Worm (Caenorhabditis elegans): ENCODE results near the gene srd-41.
A peak's percentile ranks its signal among the peaks of the same experiment; 100 is the strongest.

The srd-41 gene

DNA sequence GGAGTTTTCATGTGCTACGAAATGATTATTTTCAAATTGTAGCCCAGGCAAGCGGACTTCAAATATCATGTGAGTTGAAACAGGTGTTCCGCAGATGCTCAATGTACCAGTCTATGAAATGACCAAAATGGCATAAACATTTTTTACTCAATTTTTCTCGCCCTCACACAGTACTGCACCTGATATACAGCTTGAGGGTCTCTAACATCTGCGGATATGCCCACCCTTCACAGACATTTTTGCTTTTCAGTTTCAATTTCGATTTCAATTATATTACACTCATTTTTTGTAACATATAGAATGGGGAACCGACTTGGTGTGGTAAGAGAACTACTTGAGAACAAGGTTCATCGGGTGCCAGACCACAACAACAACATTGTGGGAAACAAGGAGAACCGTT, 20.2 kb downstream of the srd-41 start, which contains the start of gene F42F12.11:
F42F12.11 (plus strand) TSS at position 301 of the 400 bp plus-strand sequence.
- TF ChIP-seq W03F9.2 (tag; optimal IDR thresholded peaks at IDR 0.05) (no peak), dao-5 (tag; optimal IDR thresholded peaks at IDR 0.05) (no peak), him-1 (tag; optimal IDR thresholded peaks at IDR 0.05) (no peak)

DNA sequence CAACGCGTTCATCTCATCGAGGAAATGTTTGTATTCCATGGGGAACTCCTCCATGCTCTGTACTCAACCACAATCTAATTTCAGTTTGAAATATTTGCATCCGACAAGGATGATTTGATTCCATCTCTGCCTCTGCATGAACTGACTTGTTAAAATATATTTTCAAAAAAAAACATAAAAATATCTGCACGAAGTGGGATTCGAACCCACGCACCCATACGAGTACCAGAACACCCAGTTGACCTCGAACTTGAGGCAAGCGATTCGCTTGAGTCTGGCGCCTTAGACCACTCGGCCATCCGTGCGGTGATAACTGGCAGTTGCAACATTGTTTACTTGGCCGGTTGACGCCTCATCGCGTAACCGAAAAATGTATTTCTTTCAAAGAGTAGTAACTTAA, 21.3 kb downstream of the srd-41 start:
- TF ChIP-seq W03F9.2 (tag; optimal IDR thresholded peaks at IDR 0.05): peak; percentile 28
- TF ChIP-seq him-1 (tag; optimal IDR thresholded peaks at IDR 0.05): no peak
- TF ChIP-seq dao-5 (tag; optimal IDR thresholded peaks at IDR 0.05): peak; percentile 51

DNA sequence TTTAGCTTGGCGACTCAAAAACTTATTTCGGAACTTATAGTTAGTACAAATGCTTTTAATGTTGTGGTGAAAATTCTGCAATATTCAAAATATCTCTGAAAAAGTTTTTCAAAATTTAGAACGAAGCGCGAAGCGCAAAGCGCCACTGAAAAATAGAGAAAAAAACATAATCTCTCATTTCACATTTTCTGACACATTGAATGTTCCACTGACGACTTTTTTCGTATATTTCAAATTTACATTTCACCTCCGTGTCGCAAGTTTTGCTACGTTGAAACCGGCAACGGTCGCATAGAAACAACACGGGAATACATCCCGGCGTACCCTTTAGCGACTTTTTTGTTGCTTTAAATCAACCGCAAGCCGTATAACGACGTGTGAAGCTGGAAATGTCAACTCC, 21.8 kb downstream of the srd-41 start, which contains the start of gene F42F12.14:
F42F12.14 (plus strand) TSS at position 301 of the 400 bp plus-strand sequence.
- TF ChIP-seq him-1 (tag; optimal IDR thresholded peaks at IDR 0.05): no peak
- no peak for TF ChIP-seq W03F9.2 (tag; optimal IDR thresholded peaks at IDR 0.05)
- no peak for TF ChIP-seq dao-5 (tag; optimal IDR thresholded peaks at IDR 0.05)

DNA sequence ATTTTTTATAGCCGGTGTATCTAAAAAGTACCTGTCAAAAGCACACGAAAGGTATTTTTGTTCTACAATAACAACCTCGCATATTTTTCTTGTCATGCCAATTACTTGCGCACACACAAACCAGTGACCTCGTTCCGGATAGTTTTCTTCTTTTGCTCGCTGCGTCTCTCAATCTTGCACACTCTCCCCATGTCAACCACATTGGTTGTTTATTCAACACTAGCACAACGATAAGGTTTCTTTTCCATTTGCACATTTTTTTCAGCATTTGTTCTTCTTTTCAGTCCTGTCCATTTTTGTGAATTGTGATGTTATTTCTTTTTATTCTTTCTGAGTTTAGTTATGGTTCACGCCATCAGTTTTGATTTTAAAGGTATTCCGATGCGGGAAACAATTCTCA, 23.7 kb downstream of the srd-41 start, which contains the start of gene F42F12.3:
F42F12.3 (plus strand) TSS at position 372 of the 400 bp plus-strand sequence.
- TF ChIP-seq dao-5 (tag; optimal IDR thresholded peaks at IDR 0.05): no peak
- no peak for TF ChIP-seq him-1 (tag; optimal IDR thresholded peaks at IDR 0.05)
- no peak for TF ChIP-seq W03F9.2 (tag; optimal IDR thresholded peaks at IDR 0.05)

DNA sequence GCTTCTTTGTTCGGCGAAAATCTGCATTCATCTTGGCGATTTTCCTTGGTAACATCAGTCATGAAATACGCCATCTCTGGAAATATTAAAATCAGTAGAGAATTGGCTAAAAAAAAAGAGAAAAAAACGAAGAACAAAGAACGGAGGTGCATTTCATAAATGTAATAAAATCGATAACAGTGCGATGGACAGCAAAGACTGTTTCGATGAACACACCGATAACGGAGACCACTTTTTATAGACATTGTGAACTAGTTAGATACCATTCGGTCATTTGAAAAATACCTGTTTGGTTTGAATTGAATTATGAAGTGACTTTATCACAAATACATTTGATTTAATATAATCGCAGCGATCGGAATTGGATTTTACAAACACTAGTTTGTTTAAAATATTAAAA, 26.3 kb downstream of the srd-41 start, which contains the start of gene F42F12.4:
F42F12.4 (minus strand) TSS at position 76 of the 400 bp plus-strand sequence.
- TF ChIP-seq him-1 (tag; optimal IDR thresholded peaks at IDR 0.05) (no peak), W03F9.2 (tag; optimal IDR thresholded peaks at IDR 0.05) (no peak), dao-5 (tag; optimal IDR thresholded peaks at IDR 0.05) (no peak)

DNA sequence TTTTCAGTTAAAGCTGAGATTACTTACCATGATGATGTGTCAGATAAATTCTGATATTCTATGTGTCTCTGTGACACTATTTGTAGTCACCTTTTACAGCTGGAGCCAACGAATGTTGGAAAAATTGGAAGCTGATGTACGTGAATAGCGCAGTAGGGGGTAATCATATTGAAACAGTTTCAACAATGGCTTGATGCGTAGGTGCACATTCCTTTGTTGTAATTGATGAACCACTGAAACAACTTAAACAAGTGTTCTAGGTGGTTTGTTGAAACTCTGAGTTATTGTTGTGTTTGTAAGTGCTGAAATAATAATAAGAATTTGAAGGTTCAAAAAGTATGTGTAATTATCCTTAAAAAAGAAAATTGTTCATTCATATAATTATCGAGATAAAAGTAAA, 30.1 kb downstream of the srd-41 start, which contains the start of gene nspc-12:
nspc-12 (minus strand) TSS at position 101 of the 400 bp plus-strand sequence.
- TF ChIP-seq him-1 (tag; optimal IDR thresholded peaks at IDR 0.05): no peak
- TF ChIP-seq W03F9.2 (tag; optimal IDR thresholded peaks at IDR 0.05): no peak
- TF ChIP-seq dao-5 (tag; optimal IDR thresholded peaks at IDR 0.05): no peak

DNA sequence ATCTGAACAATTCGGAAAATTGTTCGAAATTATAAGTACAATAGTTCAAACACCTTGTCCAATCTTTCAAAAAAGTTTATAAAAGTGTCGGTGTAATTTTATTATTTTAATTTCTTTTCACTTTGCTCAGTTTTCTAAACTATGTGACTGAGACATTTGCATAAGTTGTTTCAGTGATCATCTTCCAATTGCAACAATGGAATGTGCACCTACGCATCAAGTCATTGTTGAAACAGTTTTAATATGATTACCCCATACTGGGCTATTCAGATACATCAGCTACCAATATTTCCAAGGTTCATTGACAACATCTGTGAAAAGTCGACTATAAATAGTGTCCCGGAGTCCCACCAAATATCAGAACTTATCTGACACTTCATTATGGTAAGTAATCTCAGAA, 30.6 kb downstream of the srd-41 start, which contains the start of gene nspc-13:
nspc-13 (plus strand) TSS at position 301 of the 400 bp plus-strand sequence.
- TF ChIP-seq him-1 (tag; optimal IDR thresholded peaks at IDR 0.05) (no peak), W03F9.2 (tag; optimal IDR thresholded peaks at IDR 0.05) (no peak), dao-5 (tag; optimal IDR thresholded peaks at IDR 0.05) (no peak)

DNA sequence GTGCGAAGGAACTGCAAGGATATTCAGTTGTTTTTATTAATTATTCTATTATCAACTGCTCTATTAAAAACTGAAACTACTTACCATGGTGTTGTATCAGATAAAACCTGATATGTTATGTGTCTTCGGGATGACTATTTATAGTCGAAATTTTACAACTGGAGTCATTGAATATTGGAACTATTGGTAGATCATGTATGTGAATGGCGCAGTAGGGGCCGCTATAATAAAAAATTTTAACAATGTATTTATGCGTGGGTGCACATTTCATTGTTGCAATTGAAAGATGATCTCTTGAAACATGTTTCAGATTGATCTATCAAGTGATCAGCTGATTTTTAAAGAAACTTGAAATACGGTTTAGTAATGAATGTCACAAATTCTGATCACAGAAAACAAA, 32.4 kb downstream of the srd-41 start, which contains the start of gene nspc-14:
nspc-14 (minus strand) TSS at position 101 of the 400 bp plus-strand sequence.
- no peak for TF ChIP-seq dao-5 (tag; optimal IDR thresholded peaks at IDR 0.05)
- TF ChIP-seq W03F9.2 (tag; optimal IDR thresholded peaks at IDR 0.05): no peak
- TF ChIP-seq him-1 (tag; optimal IDR thresholded peaks at IDR 0.05): no peak

DNA sequence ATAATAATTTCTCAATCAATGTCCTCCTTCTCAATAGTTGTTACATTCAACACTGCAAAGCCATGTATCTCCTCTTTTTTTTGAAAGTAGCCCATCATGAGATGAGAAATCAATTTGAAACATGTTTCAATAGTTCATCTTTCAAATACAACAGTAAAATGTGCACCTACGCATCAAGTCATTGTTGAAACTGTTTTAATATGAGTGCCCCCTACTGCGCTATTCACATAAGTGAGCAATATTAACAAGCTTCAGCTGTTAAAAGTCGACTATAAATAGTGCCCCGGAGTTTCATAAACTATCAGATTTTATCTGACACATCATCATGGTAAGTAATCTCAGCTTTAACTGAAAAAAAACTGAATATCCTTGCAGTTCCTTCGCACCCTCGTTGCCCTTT, 33.9 kb downstream of the srd-41 start, which contains the start of the genes nspc-15 and F19H6.6:
nspc-15 (plus strand) TSS at position 301 of the 400 bp plus-strand sequence.
F19H6.6 (plus strand) TSS at position 384 of the 400 bp plus-strand sequence.
- TF ChIP-seq W03F9.2 (tag; optimal IDR thresholded peaks at IDR 0.05): no peak
- TF ChIP-seq him-1 (tag; optimal IDR thresholded peaks at IDR 0.05): no peak
- no peak for TF ChIP-seq dao-5 (tag; optimal IDR thresholded peaks at IDR 0.05)

DNA sequence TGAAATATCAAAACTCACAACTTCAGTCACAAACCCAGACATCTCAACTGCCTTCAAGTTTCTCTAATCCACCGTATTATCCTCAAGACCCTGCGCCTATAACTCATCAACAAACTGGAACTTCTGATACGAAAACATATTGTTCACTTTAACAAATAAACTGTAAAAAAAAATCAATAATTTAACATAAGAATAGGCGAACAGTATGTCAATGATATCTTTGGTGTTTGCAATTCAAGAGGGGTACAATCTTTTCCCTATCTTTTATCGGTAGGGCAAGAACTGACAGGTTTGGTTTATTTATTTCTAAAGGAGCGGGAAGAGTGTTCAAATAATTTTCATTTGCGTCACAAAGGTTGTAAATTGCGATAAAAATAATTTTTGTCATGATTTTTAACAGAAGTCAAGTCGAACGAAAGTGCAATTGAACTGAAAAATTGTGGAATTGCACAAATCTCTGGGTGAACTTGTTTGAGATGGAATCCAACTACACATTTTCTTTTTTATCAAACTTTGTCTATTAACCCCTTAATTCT, 36.5 kb downstream of the srd-41 start:
- peak; percentile 99 for TF ChIP-seq W03F9.2 (tag; optimal IDR thresholded peaks at IDR 0.05)
- peak; percentile 76 for TF ChIP-seq dao-5 (tag; optimal IDR thresholded peaks at IDR 0.05)
- peak; percentile 99 for TF ChIP-seq him-1 (tag; optimal IDR thresholded peaks at IDR 0.05)

DNA sequence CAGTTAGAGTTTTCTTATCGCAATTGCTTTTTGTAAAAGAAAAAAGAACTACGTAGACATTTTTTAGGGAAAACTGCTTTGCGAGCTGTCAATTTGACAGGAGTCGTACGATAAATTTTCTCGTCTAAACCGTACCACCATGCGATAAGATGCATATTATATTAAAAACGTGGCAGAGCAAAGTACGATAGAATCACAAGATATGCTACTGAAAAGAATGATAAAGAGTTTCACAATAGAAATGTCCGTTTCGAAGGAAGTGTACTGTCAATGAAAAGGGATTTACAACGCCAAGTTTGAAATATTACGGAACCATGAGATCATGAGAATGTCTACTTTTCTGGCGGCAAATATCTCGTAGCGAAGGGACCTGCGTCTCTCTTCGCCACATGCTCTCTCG, 38.3 kb downstream of the srd-41 start, which contains the start of gene F19H6.5:
F19H6.5 (minus strand) TSS at position 101 of the 400 bp plus-strand sequence.
- no peak for TF ChIP-seq W03F9.2 (tag; optimal IDR thresholded peaks at IDR 0.05)
- no peak for TF ChIP-seq dao-5 (tag; optimal IDR thresholded peaks at IDR 0.05)
- TF ChIP-seq him-1 (tag; optimal IDR thresholded peaks at IDR 0.05): no peak

DNA sequence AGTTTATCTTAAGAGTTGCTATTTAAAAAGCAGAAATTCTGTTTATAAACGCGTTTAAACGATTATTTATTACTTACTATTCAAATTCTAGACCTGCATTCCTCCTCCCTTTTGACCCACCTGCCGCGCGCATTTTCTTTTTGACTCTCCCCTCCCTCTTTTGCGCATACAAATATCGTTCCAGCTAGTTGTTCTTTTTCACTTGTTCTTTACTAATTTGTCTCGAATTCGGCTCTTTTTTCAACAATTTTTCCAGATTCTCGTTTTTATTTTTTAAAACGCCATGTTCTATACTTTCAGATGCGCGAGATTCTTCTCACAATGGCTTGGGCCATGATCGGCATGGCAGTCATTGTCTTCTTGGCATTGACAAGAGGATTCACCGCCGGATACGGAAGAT, 38.9 kb downstream of the srd-41 start, which contains the start of gene F19H6.4:
F19H6.4 (plus strand) TSS at position 301 of the 400 bp plus-strand sequence.
- no peak for TF ChIP-seq W03F9.2 (tag; optimal IDR thresholded peaks at IDR 0.05)
- no peak for TF ChIP-seq dao-5 (tag; optimal IDR thresholded peaks at IDR 0.05)
- TF ChIP-seq him-1 (tag; optimal IDR thresholded peaks at IDR 0.05): no peak

DNA sequence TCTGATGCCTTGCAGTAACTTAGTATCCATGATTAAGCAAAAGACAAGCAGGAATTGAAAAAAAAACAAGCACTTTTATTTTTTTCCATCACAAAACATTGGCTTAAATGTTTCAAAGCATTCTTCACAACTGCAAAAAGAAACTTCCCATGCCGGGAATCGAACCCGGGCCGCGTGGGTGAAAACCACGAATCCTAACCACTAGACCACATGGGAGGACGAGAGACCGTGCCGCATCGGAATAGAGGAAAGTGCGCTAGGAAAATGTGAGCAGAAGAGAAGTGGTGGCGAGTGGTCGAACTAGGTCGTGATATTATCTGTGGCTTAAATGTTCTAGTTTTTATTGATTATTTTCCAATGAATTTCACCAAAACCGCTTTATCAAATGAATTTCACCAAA, 41.0 kb downstream of the srd-41 start:
- TF ChIP-seq him-1 (tag; optimal IDR thresholded peaks at IDR 0.05) (no peak), W03F9.2 (tag; optimal IDR thresholded peaks at IDR 0.05) (no peak), dao-5 (tag; optimal IDR thresholded peaks at IDR 0.05) (no peak)

DNA sequence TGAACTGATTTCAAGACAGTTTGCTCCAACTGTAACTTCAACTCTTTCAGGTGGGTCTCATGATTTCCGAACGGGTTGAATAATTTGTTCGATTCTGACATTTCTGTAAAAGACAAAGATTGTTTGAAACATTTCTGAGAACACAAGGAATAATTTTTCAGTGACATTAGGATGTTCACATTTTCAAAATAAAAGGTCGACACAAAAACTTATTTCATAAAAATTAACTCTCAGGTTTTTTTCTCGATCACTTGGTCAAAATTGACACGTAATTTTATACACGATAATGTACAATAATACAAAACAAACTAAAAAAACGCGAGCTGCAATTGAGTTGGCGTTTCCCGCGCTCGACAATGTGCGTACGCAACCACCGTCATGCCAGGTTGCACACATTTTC, 44.8 kb downstream of the srd-41 start, which contains the start of gene rif-1.2:
rif-1.2 (minus strand) TSS at position 101 of the 400 bp plus-strand sequence.
- TF ChIP-seq dao-5 (tag; optimal IDR thresholded peaks at IDR 0.05) (no peak), W03F9.2 (tag; optimal IDR thresholded peaks at IDR 0.05) (no peak), him-1 (tag; optimal IDR thresholded peaks at IDR 0.05) (no peak)
